Worm (Caenorhabditis elegans) whole organism, L4 larva: ENCODE data around the gene srh-140.

ENCODE experiments used
- F10B5.3 ChIP-seq: sonication (generic microtip); optimal IDR thresholded peaks from 2 replicates; lab custom pipeline; 2016; ENCODE audit warnings: mild to moderate bottlenecking, missing genetic modification characterization, missing compliant biosample characterization
- F26F4.8 ChIP-seq: fragments of 200-800 bp; sonication (Bioruptor generic); conservative IDR thresholded peaks from 2 replicates; pipeline ENCODE4 v1.3.6; 2022; ENCODE audit warnings: missing genetic modification characterization, missing compliant biosample characterization
- F49E8.2 ChIP-seq: sonication (generic microtip); optimal IDR thresholded peaks from 2 replicates; lab custom pipeline; 2016; ENCODE audit warnings: missing compliant biosample characterization, mild to moderate bottlenecking, missing genetic modification characterization, borderline replicate concordance
- R02D3.7 ChIP-seq: fragments of 150-350 bp; sonication (generic microtip); optimal IDR thresholded peaks from 3 replicates; lab custom pipeline; 2014; ENCODE audit warnings: missing biosample characterization, missing genetic modification characterization
- T26A8.4 ChIP-seq: fragments of 200-800 bp; sonication (Bioruptor generic); IDR thresholded peaks from 2 replicates; pipeline ENCODE4 v1.3.6; 2022; ENCODE audit warnings: missing genetic modification characterization, missing compliant biosample characterization
- Y105C5A.15 ChIP-seq: fragments of 200-800 bp; sonication (Bioruptor generic); IDR thresholded peaks from 2 replicates; pipeline ENCODE4 v1.3.6; 2022; ENCODE audit warnings: missing genetic modification characterization, missing compliant biosample characterization
- ZK546.5 ChIP-seq, 2 experiments: sonication (generic microtip); optimal IDR thresholded peaks; 2 replicates each; lab custom pipeline; 2017; ENCODE audit warnings: missing biosample characterization in 2 of 2, missing genetic modification characterization in 2 of 2
- aly-2 ChIP-seq: sonication (generic microtip); optimal IDR thresholded peaks from 2 replicates; lab custom pipeline; 2018; ENCODE audit warnings: missing biosample characterization, missing genetic modification characterization
- ama-1 ChIP-seq: fragments of 150-350 bp; optimal IDR thresholded peaks from 2 replicates; lab custom pipeline; 2014; ENCODE audit warnings: inconsistent platforms, mixed read lengths
- arid-1 ChIP-seq: fragments of 200-800 bp; sonication (Bioruptor generic); conservative IDR thresholded peaks from 2 replicates; pipeline ENCODE4 v1.3.6; 2022; ENCODE audit warnings: missing genetic modification reagents, missing genetic modification characterization, missing compliant biosample characterization
- attf-4 ChIP-seq: sonication (generic microtip); optimal IDR thresholded peaks from 3 replicates; lab custom pipeline; 2017; ENCODE audit warnings: missing biosample characterization, missing genetic modification characterization
- ceh-62 ChIP-seq: sonication (generic microtip); optimal IDR thresholded peaks from 2 replicates; lab custom pipeline; 2017; ENCODE audit warnings: missing biosample characterization, missing genetic modification characterization
- ces-1 ChIP-seq: fragments of 150-350 bp; sonication (generic microtip); optimal IDR thresholded peaks from 4 replicates; lab custom pipeline; 2014; ENCODE audit warnings: missing biosample characterization, missing genetic modification reagents, missing genetic modification characterization
- daf-19 ChIP-seq: fragments of 200-800 bp; sonication (Bioruptor generic); conservative IDR thresholded peaks from 2 replicates; pipeline ENCODE4 v1.3.6; 2022; ENCODE audit warnings: missing genetic modification characterization, missing compliant biosample characterization
- dve-1 ChIP-seq: sonication (generic microtip); optimal IDR thresholded peaks from 2 replicates; lab custom pipeline; 2017; ENCODE audit warnings: antibody characterized with exemption, mild to moderate bottlenecking, missing genetic modification characterization, missing compliant biosample characterization; ENCODE audit not compliant: insufficient read depth
- fkh-10 ChIP-seq: fragments of 150-350 bp; optimal IDR thresholded peaks from 2 replicates; lab custom pipeline; 2014; ENCODE audit warnings: missing biosample characterization, missing genetic modification reagents, missing genetic modification characterization
- lin-1 ChIP-seq: fragments of 200-800 bp; sonication (Bioruptor generic); IDR thresholded peaks from 2 replicates; pipeline ENCODE4 v1.3.6; 2022; ENCODE audit warnings: missing genetic modification reagents, missing genetic modification characterization, missing compliant biosample characterization
- lin-29 ChIP-seq: fragments of 200-800 bp; sonication (Bioruptor generic); IDR thresholded peaks from 2 replicates; pipeline ENCODE4 v1.3.6; 2022; ENCODE audit warnings: missing genetic modification reagents, missing genetic modification characterization, missing compliant biosample characterization
- lin-38 ChIP-seq: fragments of 200-800 bp; sonication (Bioruptor generic); IDR thresholded peaks from 2 replicates; pipeline ENCODE4 v1.3.6; 2022; ENCODE audit warnings: missing genetic modification reagents, missing genetic modification characterization, missing compliant biosample characterization
- lsy-2 ChIP-seq, 2 experiments: fragments of 150-350 bp in 1 of 2; sonication (generic microtip) in 1 of 2; optimal IDR thresholded peaks; 2 replicates each; lab custom pipeline; 2014 to 2017; ENCODE audit warnings: missing biosample characterization in 2 of 2, missing genetic modification characterization in 2 of 2
- madf-9 ChIP-seq: fragments of 200-800 bp; sonication (Bioruptor generic); conservative IDR thresholded peaks from 2 replicates; pipeline ENCODE4 v1.3.6; 2022; ENCODE audit warnings: missing genetic modification reagents, missing genetic modification characterization, missing compliant biosample characterization
- mep-1 ChIP-seq: fragments of 150-350 bp; sonication (generic microtip); optimal IDR thresholded peaks from 3 replicates; lab custom pipeline; 2014; ENCODE audit warnings: missing biosample characterization, missing genetic modification characterization
- mes-2 ChIP-seq: sonication (generic microtip); optimal IDR thresholded peaks from 2 replicates; lab custom pipeline; 2016; ENCODE audit warnings: missing genotype, mild to moderate bottlenecking, missing genetic modification characterization, missing compliant biosample characterization; ENCODE audit not compliant: poor library complexity, severe bottlenecking
- mxl-2 ChIP-seq: fragments of 200-800 bp; sonication (Bioruptor generic); conservative IDR thresholded peaks from 2 replicates; pipeline ENCODE4 v1.3.6; 2022; ENCODE audit warnings: missing genetic modification reagents, missing genetic modification characterization, missing compliant biosample characterization
- mxl-3 ChIP-seq: fragments of 200-800 bp; sonication (Bioruptor generic); optimal IDR thresholded peaks from 2 replicates; lab custom pipeline; 2018; ENCODE audit warnings: mild to moderate bottlenecking, missing genetic modification characterization, missing compliant biosample characterization
- nhr-10 ChIP-seq: fragments of 150-350 bp; optimal IDR thresholded peaks from 2 replicates; lab custom pipeline; 2014; ENCODE audit warnings: missing biosample characterization, missing genetic modification characterization
- nhr-11 ChIP-seq: fragments of 150-350 bp; optimal IDR thresholded peaks from 2 replicates; lab custom pipeline; 2014; ENCODE audit warnings: missing biosample characterization, missing genetic modification characterization
- nhr-237 ChIP-seq: sonication (generic microtip); optimal IDR thresholded peaks from 2 replicates; lab custom pipeline; 2017; ENCODE audit warnings: missing biosample characterization, missing genetic modification characterization
- nhr-25 ChIP-seq: sonication (generic microtip); optimal IDR thresholded peaks from 2 replicates; lab custom pipeline; 2017; ENCODE audit warnings: missing genetic modification characterization, mild to moderate bottlenecking, missing compliant biosample characterization, antibody characterized with exemption, moderate library complexity, borderline replicate concordance; ENCODE audit not compliant: insufficient read depth
- nhr-28 ChIP-seq: fragments of 150-350 bp; optimal IDR thresholded peaks from 2 replicates; lab custom pipeline; 2014; ENCODE audit warnings: missing biosample characterization, missing genetic modification characterization
- nhr-42 ChIP-seq: fragments of 200-800 bp; sonication (Bioruptor generic); IDR thresholded peaks from 2 replicates; pipeline ENCODE4 v1.3.6; 2022; ENCODE audit warnings: missing genetic modification characterization, missing compliant biosample characterization
- nhr-48 ChIP-seq: sonication (generic microtip); optimal IDR thresholded peaks from 2 replicates; lab custom pipeline; 2016; ENCODE audit warnings: mild to moderate bottlenecking, missing genetic modification characterization, missing compliant biosample characterization
- php-3 ChIP-seq: fragments of 200-800 bp; sonication (Bioruptor generic); IDR thresholded peaks from 2 replicates; pipeline ENCODE4 v1.3.6; 2022; ENCODE audit warnings: missing genetic modification reagents, missing genetic modification characterization, missing compliant biosample characterization
- rbr-2 ChIP-seq: sonication (generic microtip); optimal IDR thresholded peaks from 2 replicates; lab custom pipeline; 2016; ENCODE audit warnings: missing genotype, missing genetic modification characterization, missing compliant biosample characterization
- sdz-12 ChIP-seq: fragments of 200-800 bp; sonication (Bioruptor generic); optimal IDR thresholded peaks from 2 replicates; lab custom pipeline; 2018; ENCODE audit warnings: mild to moderate bottlenecking, missing genetic modification characterization, missing compliant biosample characterization
- set-16 ChIP-seq: fragments of 200-800 bp; sonication (Bioruptor generic); IDR thresholded peaks from 2 replicates; pipeline ENCODE4 v1.3.6; 2022; ENCODE audit warnings: missing genetic modification reagents, missing genetic modification characterization, missing compliant biosample characterization
- spr-1 ChIP-seq: sonication (generic microtip); optimal IDR thresholded peaks from 2 replicates; lab custom pipeline; 2016; ENCODE audit warnings: mild to moderate bottlenecking, missing genetic modification characterization, missing compliant biosample characterization
- spr-3 ChIP-seq: fragments of 200-800 bp; sonication (Bioruptor generic); optimal IDR thresholded peaks from 2 replicates; lab custom pipeline; 2018; ENCODE audit warnings: mild to moderate bottlenecking, missing genetic modification characterization, missing compliant biosample characterization
- vab-7 ChIP-seq: fragments of 200-800 bp; sonication (Bioruptor generic); IDR thresholded peaks from 2 replicates; pipeline ENCODE4 v1.3.6; 2022; ENCODE audit warnings: missing genetic modification reagents, missing genetic modification characterization, missing compliant biosample characterization
- zfp-2 ChIP-seq: sonication (generic microtip); optimal IDR thresholded peaks from 2 replicates; lab custom pipeline; 2016; ENCODE audit warnings: mild to moderate bottlenecking, missing genetic modification characterization, missing compliant biosample characterization
- zip-11 ChIP-seq: fragments of 200-800 bp; sonication (Bioruptor generic); IDR thresholded peaks from 2 replicates; pipeline ENCODE4 v1.3.6; 2022; ENCODE audit warnings: missing genetic modification characterization, missing compliant biosample characterization
- ztf-11 ChIP-seq: fragments of 150-350 bp; optimal IDR thresholded peaks from 2 replicates; lab custom pipeline; 2014; ENCODE audit warnings: missing biosample characterization, missing genetic modification characterization

The srh-140 gene

ce11 chrV:15766122-15766594, 44.2 kb downstream of the srh-140 start, which contains the start of the genes haf-3 and F57A10.2 (continued):
- TF ChIP-seq madf-9 (GFP tag; lab: Robert Waterston, UW) (peak; percentile 56; the same call in 1 of the 2 replicates), ZK546.5 (tag; optimal IDR thresholded peaks at IDR 0.05; lab: Kevin White, UChicago) (no peak), ces-1 (GFP tag; lab: Kevin White, UChicago) (peak; percentile 6), sdz-12 (GFP tag; lab: Kevin White, UChicago) (no peak), vab-7 (GFP tag; lab: Robert Waterston, UW) (peak; percentile 43; the same call in 1 of the 2 replicates), mep-1 (tag; lab: Kevin White, UChicago) (peak; percentile 94), mes-2 (tag; lab: Kevin White, UChicago) (peak; percentile 93), lin-29 (GFP tag; lab: Robert Waterston, UW) (peak; percentile 62; the same call in 1 of the 2 replicates), nhr-25 (tag; lab: Kevin White, UChicago) (peak; percentile 9), dve-1 (tag; lab: Kevin White, UChicago) (peak; percentile 95), T26A8.4 (GFP tag; lab: Robert Waterston, UW) (peak; percentile 94), nhr-48 (tag; lab: Kevin White, UChicago) (peak; percentile 75), Y105C5A.15 (no peak), spr-1 (tag; lab: Kevin White, UChicago) (peak; percentile 78), R02D3.7 (tag; lab: Kevin White, UChicago) (no peak), set-16 (GFP tag; lab: Robert Waterston, UW) (no peak), lin-38 (peak; percentile 90), F26F4.8 (GFP tag; lab: Robert Waterston, UW) (no peak), nhr-11 (tag; lab: Kevin White, UChicago) (peak; percentile 79), daf-19 (GFP tag; lab: Robert Waterston, UW) (no peak), lin-1 (GFP tag; lab: Robert Waterston, UW) (peak; percentile 55; the same call in 1 of the 2 replicates), F49E8.2 (tag; lab: Kevin White, UChicago) (peak; percentile 80), mxl-2 (GFP tag; lab: Robert Waterston, UW) (no peak), nhr-10 (tag; lab: Kevin White, UChicago) (no peak), aly-2 (tag; lab: Kevin White, UChicago) (no peak), nhr-237 (tag; lab: Kevin White, UChicago) (no peak), F10B5.3 (tag; lab: Kevin White, UChicago) (peak; percentile 71), lsy-2 (tag; optimal IDR thresholded peaks at IDR 0.05; lab: Kevin White, UChicago) (peak in 1 of 2 experiments; percentile 95), php-3 (GFP tag; lab: Robert Waterston, UW) (peak; percentile 68; the same call in 1 of the 2 replicates), spr-3 (GFP tag; lab: Kevin White, UChicago) (peak; percentile 73), fkh-10 (peak; percentile 79), nhr-28 (tag; lab: Kevin White, UChicago) (peak; percentile 73), zip-11 (GFP tag; lab: Robert Waterston, UW) (no peak), ceh-62 (tag; lab: Kevin White, UChicago) (no peak), ama-1 (no peak), attf-4 (no peak), rbr-2 (tag; lab: Kevin White, UChicago) (peak; percentile 88), nhr-42 (GFP tag; lab: Robert Waterston, UW) (no peak), zfp-2 (peak; percentile 10), ztf-11 (tag; lab: Kevin White, UChicago) (no peak), arid-1 (GFP tag; lab: Robert Waterston, UW) (0 out of 2 replicates have a peak, but pooled peaks have one; percentile 37), mxl-3 (GFP tag; lab: Kevin White, UChicago) (no peak)
